Fruit fly (Drosophila melanogaster): Measurements from ENCODE around the gene Blos4.

The Blos4 gene

DNA sequence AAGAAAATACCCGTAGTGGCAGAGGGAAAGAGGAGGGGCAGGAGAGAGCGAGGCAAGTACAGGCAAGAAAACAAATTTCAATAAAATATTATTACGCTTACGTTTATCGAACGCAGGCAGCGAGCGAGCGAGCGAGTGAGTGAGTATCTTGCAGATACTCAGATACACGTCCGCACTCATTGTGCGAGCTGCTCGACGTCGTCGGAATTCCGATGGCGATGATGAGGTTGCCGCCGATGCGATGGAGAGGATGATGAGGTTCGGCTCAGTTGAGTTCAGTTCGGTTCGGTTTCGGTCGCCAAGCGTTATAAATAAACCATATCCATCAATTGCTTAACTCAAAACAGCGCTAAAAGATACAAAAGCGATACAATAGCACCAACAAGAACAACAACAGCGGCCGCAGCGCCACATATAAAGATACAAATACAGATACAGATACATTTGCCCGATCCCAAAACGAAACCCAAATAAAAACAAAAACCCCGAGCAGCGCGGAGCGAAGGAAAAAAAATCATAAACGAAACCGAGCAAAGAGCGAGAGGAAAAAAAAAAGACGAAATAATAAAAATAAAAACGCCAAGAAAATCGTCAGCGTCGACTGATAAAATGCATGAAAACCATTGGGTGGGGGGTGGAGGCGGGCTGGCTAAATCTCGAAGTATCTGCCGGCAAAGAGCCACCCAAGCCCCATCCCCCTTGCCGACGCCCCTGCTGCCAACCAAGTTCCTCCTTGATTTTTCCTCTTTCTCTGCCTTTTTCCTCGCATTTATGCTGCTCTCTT lies 26.3 kb upstream of the Blos4 start (continued):
- peak; percentile 74 for TF ChIP-seq CG3032 (tag; optimal IDR thresholded peaks at IDR 0.05)
- TF ChIP-seq fkh (GFP tag; optimal IDR thresholded peaks at IDR 0.05): no peak
- peak; percentile 64 for TF ChIP-seq lz (GFP tag; optimal IDR thresholded peaks at IDR 0.05)
- peak; percentile 70 for TF ChIP-seq Eip93F (GFP tag; optimal IDR thresholded peaks at IDR 0.05)
- TF ChIP-seq CG8119 (GFP tag; IDR thresholded peaks at IDR 0.05): peak; percentile 97
- TF ChIP-seq achi (GFP tag; optimal IDR thresholded peaks at IDR 0.05): peak; percentile 81
- TF ChIP-seq CG32006 (GFP tag; optimal IDR thresholded peaks at IDR 0.05): peak; percentile 82
- TF ChIP-seq CG6276 (GFP tag; optimal IDR thresholded peaks at IDR 0.05): peak; percentile 98
- peak; percentile 84 for TF ChIP-seq Gug (GFP tag; IDR thresholded peaks at IDR 0.05)
- TF ChIP-seq CG34406 (GFP tag; optimal IDR thresholded peaks at IDR 0.05): peak; percentile 85
- peak; percentile 65 for TF ChIP-seq Smox (GFP tag; optimal IDR thresholded peaks at IDR 0.05)
- peak; percentile 36 for TF ChIP-seq cyc (GFP tag; optimal IDR thresholded peaks at IDR 0.05)
- peak; percentile 86 for TF ChIP-seq dac (GFP tag; optimal IDR thresholded peaks at IDR 0.05)
- peak; percentile 66 for TF ChIP-seq CG7368 (GFP tag; optimal IDR thresholded peaks at IDR 0.05)
- TF ChIP-seq CG8319 (GFP tag; optimal IDR thresholded peaks at IDR 0.05): peak; percentile 71
- TF ChIP-seq Eip78C (GFP tag): peak; percentile 93
- peak; percentile 12 for TF ChIP-seq CG11902 (GFP tag; optimal IDR thresholded peaks at IDR 0.05)
- peak; percentile 99 for TF ChIP-seq ss (GFP tag; optimal IDR thresholded peaks at IDR 0.05)
- TF ChIP-seq CG31627 (GFP tag; optimal IDR thresholded peaks at IDR 0.05): peak; percentile 47
- peak; percentile 87 for TF ChIP-seq vri (GFP tag; optimal IDR thresholded peaks at IDR 0.05)
- peak; percentile 81 for TF ChIP-seq CG10631 (GFP tag; optimal IDR thresholded peaks at IDR 0.05)
- TF ChIP-seq pdm3 (GFP tag; optimal IDR thresholded peaks at IDR 0.05): peak; percentile 84
- TF ChIP-seq dsx (GFP tag; optimal IDR thresholded peaks at IDR 0.05; ENCODE audit: poor library complexity, severe bottlenecking): peak; percentile 80

DNA sequence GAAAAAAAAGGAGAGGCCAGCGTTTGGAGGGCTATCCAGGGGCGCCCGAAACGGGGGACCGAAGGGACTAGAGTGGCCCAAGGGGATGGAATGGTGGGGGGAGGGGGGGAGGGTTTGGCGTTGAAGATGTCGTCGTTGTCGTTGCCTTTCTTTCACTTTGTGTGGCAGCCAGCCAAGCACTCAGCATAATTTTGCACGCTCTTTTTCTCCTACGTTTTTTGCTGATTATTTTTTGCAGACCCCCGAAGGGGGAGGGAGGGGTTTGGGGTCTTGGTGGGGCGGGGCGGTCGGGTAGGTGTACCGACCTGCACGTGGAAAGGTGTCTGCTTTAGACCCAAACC lies 25.8 kb upstream of the Blos4 start:
- TF ChIP-seq CG6163 (GFP tag; IDR thresholded peaks at IDR 0.05) (no peak; the same call in 2 of the 3 replicates), CG6276 (GFP tag; optimal IDR thresholded peaks at IDR 0.05) (no peak), CG16779 (tag; optimal IDR thresholded peaks at IDR 0.05) (no peak), dsx (GFP tag; optimal IDR thresholded peaks at IDR 0.05; ENCODE audit: poor library complexity, severe bottlenecking) (no peak), spab (GFP tag; optimal IDR thresholded peaks at IDR 0.05) (no peak), CG11294 (GFP tag; IDR thresholded peaks at IDR 0.05) (0 out of 2 replicates have a peak, but pooled peaks have one; percentile 4), Lpt (GFP tag; optimal IDR thresholded peaks at IDR 0.05) (peak; percentile 56), CG6792 (GFP tag; optimal IDR thresholded peaks at IDR 0.05) (no peak), CG8319 (GFP tag; optimal IDR thresholded peaks at IDR 0.05) (peak; percentile 9), CG3919 (GFP tag; optimal IDR thresholded peaks at IDR 0.05) (no peak), salr (GFP tag; optimal IDR thresholded peaks at IDR 0.05) (peak in 1 of 2 experiments; percentile 58), Eip78C (GFP tag) (no peak), Gug (GFP tag; IDR thresholded peaks at IDR 0.05) (no peak), CG11762 (GFP tag; optimal IDR thresholded peaks at IDR 0.05; ENCODE audit: insufficient read depth) (peak; percentile 32), Smox (GFP tag; optimal IDR thresholded peaks at IDR 0.05) (no peak), Hr4 (GFP tag; optimal IDR thresholded peaks at IDR 0.05) (no peak), CG34406 (GFP tag; optimal IDR thresholded peaks at IDR 0.05) (no peak), CG8632 (GFP tag; optimal IDR thresholded peaks at IDR 0.05) (no peak), CG9139 (GFP tag; optimal IDR thresholded peaks at IDR 0.05) (no peak), Blimp-1 (GFP tag; optimal IDR thresholded peaks at IDR 0.05) (peak; percentile 19), Eip93F (GFP tag; optimal IDR thresholded peaks at IDR 0.05) (no peak), dac (GFP tag; optimal IDR thresholded peaks at IDR 0.05) (no peak), achi (GFP tag; optimal IDR thresholded peaks at IDR 0.05) (no peak), CG32006 (GFP tag; optimal IDR thresholded peaks at IDR 0.05) (peak; percentile 28), CG4318 (GFP tag; optimal IDR thresholded peaks at IDR 0.05) (no peak), fkh (GFP tag; optimal IDR thresholded peaks at IDR 0.05) (no peak), pdm3 (GFP tag; optimal IDR thresholded peaks at IDR 0.05) (no peak)
